Worm (Caenorhabditis elegans) whole organism, L1 larva: Measurements from ENCODE around the gene F20C5.11.

Experiments used
- alr-1 ChIP-seq: fragments of 200-800 bp; sonication (Bioruptor generic); optimal IDR thresholded peaks from 2 replicates; lab custom pipeline; 2018; ENCODE audit warnings: borderline replicate concordance, mild to moderate bottlenecking, missing genetic modification characterization, missing compliant biosample characterization
- blmp-1 ChIP-seq: fragments of 150-350 bp; optimal IDR thresholded peaks from 2 replicates; lab custom pipeline; 2014; ENCODE audit warnings: missing biosample characterization, missing genetic modification characterization
- ceh-88 ChIP-seq: fragments of 200-800 bp; sonication (Bioruptor generic); IDR thresholded peaks from 2 replicates; pipeline ENCODE4 v1.3.6; 2022; ENCODE audit warnings: missing genetic modification characterization, missing compliant biosample characterization
- ceh-90 ChIP-seq: sonication (generic microtip); optimal IDR thresholded peaks from 2 replicates; lab custom pipeline; 2016; ENCODE audit warnings: missing genetic modification characterization, missing compliant biosample characterization
- dpl-1 ChIP-seq, 3 experiments: fragments of 150-350 bp in 2 of 3; sonication (generic microtip) in 1 of 3; optimal IDR thresholded peaks; 2 replicates each; lab custom pipeline; 2014 to 2017; ENCODE audit warnings: missing biosample characterization in 3 of 3, missing genetic modification characterization in 3 of 3, missing genetic modification reagents in 3 of 3
- efl-1 ChIP-seq, 4 experiments: fragments of 150-350 bp; optimal IDR thresholded peaks in 3 of 4; peaks in 1 of 4; 1 replicate in 1 of 4; 2 replicates in 3 of 4; lab custom pipeline; 2014; ENCODE audit warnings: missing biosample characterization in 2 of 4, missing genetic modification characterization in 2 of 4, missing genetic modification reagents in 2 of 4
- egl-27 ChIP-seq, 2 experiments: fragments of 150-350 bp in 1 of 2; sonication (generic microtip); optimal IDR thresholded peaks; 3 replicates each; lab custom pipeline; 2017 to 2018; ENCODE audit warnings: missing biosample characterization in 2 of 2, missing genetic modification characterization in 2 of 2, missing genetic modification reagents in 2 of 2
- elt-2 ChIP-seq: sonication (generic microtip); optimal IDR thresholded peaks from 2 replicates; lab custom pipeline; 2016; ENCODE audit warnings: missing genetic modification characterization, mild to moderate bottlenecking, inconsistent platforms, missing compliant biosample characterization, missing genetic modification reagents
- elt-3 ChIP-seq, 6 experiments: fragments of 150-350 bp in 1 of 6; sonication (generic microtip); optimal IDR thresholded peaks; 2 replicates each; lab custom pipeline; 2017 to 2018; ENCODE audit warnings: missing biosample characterization in 6 of 6, missing genetic modification characterization in 6 of 6, inconsistent platforms in 1 of 6
- ets-5 ChIP-seq: fragments of 200-800 bp; sonication (Bioruptor generic); IDR thresholded peaks from 2 replicates; pipeline ENCODE4 v1.3.6; 2022; ENCODE audit warnings: missing genetic modification characterization, missing compliant biosample characterization
- fkh-10 ChIP-seq: sonication (generic microtip); optimal IDR thresholded peaks from 2 replicates; lab custom pipeline; 2017; ENCODE audit warnings: missing biosample characterization, missing genetic modification reagents, missing genetic modification characterization
- fkh-4 ChIP-seq: sonication (generic microtip); optimal IDR thresholded peaks from 2 replicates; lab custom pipeline; 2016; ENCODE audit warnings: missing compliant biosample characterization, missing genetic modification characterization, borderline replicate concordance
- fos-1 ChIP-seq: fragments of 150-350 bp; optimal IDR thresholded peaks from 2 replicates; lab custom pipeline; 2014; ENCODE audit warnings: missing biosample characterization, missing genetic modification characterization
- hlh-4 ChIP-seq: sonication (generic microtip); optimal IDR thresholded peaks from 2 replicates; lab custom pipeline; 2016; ENCODE audit warnings: mild to moderate bottlenecking, missing genetic modification characterization, missing compliant biosample characterization
- hpl-2 ChIP-seq: fragments of 150-350 bp; optimal IDR thresholded peaks from 2 replicates; lab custom pipeline; 2014; ENCODE audit warnings: missing biosample characterization, missing genetic modification reagents, missing genetic modification characterization
- jun-1 ChIP-seq: fragments of 150-350 bp; optimal IDR thresholded peaks from 2 replicates; lab custom pipeline; 2014; ENCODE audit warnings: missing biosample characterization, missing genetic modification reagents, missing genetic modification characterization
- lin-13 ChIP-seq: fragments of 150-350 bp; optimal IDR thresholded peaks from 2 replicates; lab custom pipeline; 2014; ENCODE audit warnings: missing biosample characterization, missing genetic modification reagents, missing genetic modification characterization
- lin-15B ChIP-seq: fragments of 150-350 bp; sonication (generic microtip); optimal IDR thresholded peaks from 3 replicates; lab custom pipeline; 2014; ENCODE audit warnings: missing biosample characterization, missing genetic modification characterization
- lin-35 ChIP-seq, 2 experiments: fragments of 150-350 bp; optimal IDR thresholded peaks; 2 replicates each; lab custom pipeline; 2014; ENCODE audit warnings: missing biosample characterization in 2 of 2, missing genetic modification characterization in 2 of 2, missing genetic modification reagents in 2 of 2
- lin-39 ChIP-seq: fragments of 150-350 bp; optimal IDR thresholded peaks from 2 replicates; lab custom pipeline; 2014; ENCODE audit warnings: missing biosample characterization, missing genetic modification reagents, missing genetic modification characterization
- lsy-2 ChIP-seq, 2 experiments: fragments of 150-350 bp; optimal IDR thresholded peaks; 2 replicates each; lab custom pipeline; 2014; ENCODE audit warnings: missing biosample characterization in 2 of 2, missing genetic modification characterization in 2 of 2
- mep-1 ChIP-seq: fragments of 150-350 bp; optimal IDR thresholded peaks from 2 replicates; lab custom pipeline; 2014; ENCODE audit warnings: missing biosample characterization, missing genetic modification characterization
- nhr-11 ChIP-seq: fragments of 150-350 bp; optimal IDR thresholded peaks from 2 replicates; lab custom pipeline; 2014; ENCODE audit warnings: missing biosample characterization, missing genetic modification characterization
- nhr-20 ChIP-seq: sonication (generic microtip); optimal IDR thresholded peaks from 2 replicates; lab custom pipeline; 2016; ENCODE audit warnings: mild to moderate bottlenecking, missing genetic modification characterization, missing compliant biosample characterization
- nhr-28 ChIP-seq: fragments of 150-350 bp; optimal IDR thresholded peaks from 2 replicates; lab custom pipeline; 2014; ENCODE audit warnings: missing biosample characterization, missing genetic modification characterization
- nhr-71 ChIP-seq: sonication (generic microtip); optimal IDR thresholded peaks from 2 replicates; lab custom pipeline; 2016; ENCODE audit warnings: mild to moderate bottlenecking, missing genetic modification characterization, moderate library complexity, missing compliant biosample characterization
- nhr-76 ChIP-seq: sonication (generic microtip); optimal IDR thresholded peaks from 2 replicates; lab custom pipeline; 2017; ENCODE audit warnings: missing biosample characterization, missing genetic modification characterization
- nhr-77 ChIP-seq: fragments of 150-350 bp; optimal IDR thresholded peaks from 2 replicates; lab custom pipeline; 2014; ENCODE audit warnings: missing biosample characterization, missing genetic modification characterization
- pag-3 ChIP-seq: sonication (generic microtip); optimal IDR thresholded peaks from 2 replicates; lab custom pipeline; 2017; ENCODE audit warnings: missing genetic modification characterization, mild to moderate bottlenecking, missing compliant biosample characterization, antibody characterized with exemption, borderline replicate concordance; ENCODE audit not compliant: insufficient read depth
- pax-3 ChIP-seq: fragments of 200-800 bp; sonication (Bioruptor generic); optimal IDR thresholded peaks from 2 replicates; lab custom pipeline; 2018; ENCODE audit warnings: mild to moderate bottlenecking, missing genetic modification characterization, moderate library complexity, missing compliant biosample characterization
- pqm-1 ChIP-seq: sonication (generic microtip); optimal IDR thresholded peaks from 3 replicates; lab custom pipeline; 2017; ENCODE audit warnings: missing biosample characterization, missing genetic modification characterization
- skn-1 ChIP-seq: fragments of 150-350 bp; optimal IDR thresholded peaks from 2 replicates; lab custom pipeline; 2014; ENCODE audit warnings: missing biosample characterization, missing genetic modification characterization
- sox-4 ChIP-seq: sonication (generic microtip); optimal IDR thresholded peaks from 2 replicates; lab custom pipeline; 2016; ENCODE audit warnings: missing genetic modification characterization, missing compliant biosample characterization
- sptf-1 ChIP-seq: fragments of 150-350 bp; optimal IDR thresholded peaks from 2 replicates; lab custom pipeline; 2014; ENCODE audit warnings: missing biosample characterization, missing genetic modification characterization
- swsn-7 ChIP-seq: sonication (generic microtip); optimal IDR thresholded peaks from 2 replicates; lab custom pipeline; 2016; ENCODE audit warnings: missing genetic modification characterization, missing compliant biosample characterization
- unc-130 ChIP-seq: fragments of 150-350 bp; optimal IDR thresholded peaks from 2 replicates; lab custom pipeline; 2017; ENCODE audit warnings: missing biosample characterization, missing genetic modification characterization, inconsistent platforms
- unc-86 ChIP-seq: sonication (generic microtip); optimal IDR thresholded peaks from 2 replicates; lab custom pipeline; 2016; ENCODE audit warnings: missing genetic modification characterization, missing compliant biosample characterization
- unc-98 ChIP-seq: fragments of 200-800 bp; sonication (Bioruptor generic); IDR thresholded peaks from 2 replicates; pipeline ENCODE4 v1.3.6; 2022; ENCODE audit warnings: missing genetic modification characterization, missing compliant biosample characterization
- xbp-1 ChIP-seq: sonication (generic microtip); optimal IDR thresholded peaks from 2 replicates; lab custom pipeline; 2016; ENCODE audit warnings: missing genetic modification characterization, missing compliant biosample characterization
- zag-1 ChIP-seq: fragments of 150-350 bp; optimal IDR thresholded peaks from 2 replicates; lab custom pipeline; 2014; ENCODE audit warnings: missing biosample characterization, missing genetic modification characterization
- ztf-11 ChIP-seq, 2 experiments: sonication (generic microtip); optimal IDR thresholded peaks; 2 replicates each; lab custom pipeline; 2016 to 2017; ENCODE audit warnings: missing genetic modification characterization in 2 of 2, missing biosample characterization in 1 of 2, missing compliant biosample characterization in 1 of 2
- ztf-4 ChIP-seq: fragments of 150-350 bp; optimal IDR thresholded peaks from 2 replicates; lab custom pipeline; 2014; ENCODE audit warnings: missing biosample characterization, missing genetic modification characterization

F20C5.11 gene

ce11 chrIV:8782172-8782571, 20.4 kb upstream of the F20C5.11 start (continued):
- TF ChIP-seq ceh-90 (tag; lab: Kevin White, UChicago) (no peak), sptf-1 (no peak), fos-1 (no peak), xbp-1 (peak; percentile 61), jun-1 (tag; lab: Kevin White, UChicago) (peak; percentile 75), ztf-4 (tag; lab: Kevin White, UChicago) (peak; percentile 47), lin-35 (GFP tag; optimal IDR thresholded peaks at IDR 0.05; lab: Kevin White, UChicago) (peak; percentile 52 to 83), blmp-1 (tag; lab: Kevin White, UChicago) (peak; percentile 95), skn-1 (peak; percentile 49), nhr-28 (tag; lab: Kevin White, UChicago) (no peak), alr-1 (tag; lab: Kevin White, UChicago) (no peak), sox-4 (tag; lab: Kevin White, UChicago) (no peak), fkh-10 (GFP tag; lab: Kevin White, UChicago) (no peak), elt-2 (tag; lab: Kevin White, UChicago) (peak; percentile 43), pag-3 (tag; lab: Kevin White, UChicago) (peak; percentile 78), lin-13 (GFP tag; lab: Kevin White, UChicago) (peak; percentile 39), mep-1 (tag; lab: Kevin White, UChicago) (peak; percentile 80), nhr-77 (tag; lab: Kevin White, UChicago) (peak; percentile 75), hpl-2 (GFP tag; lab: Kevin White, UChicago) (peak; percentile 46), elt-3 (tag; optimal IDR thresholded peaks at IDR 0.05; lab: Kevin White, UChicago) (peak in 2 of 6 experiments; percentile 35 to 56), unc-98 (no peak), ztf-11 (tag; optimal IDR thresholded peaks at IDR 0.05; lab: Kevin White, UChicago) (peak in 1 of 2 experiments; percentile 31), nhr-71 (tag; lab: Kevin White, UChicago) (peak; percentile 86), nhr-11 (no peak), nhr-20 (peak; percentile 81), egl-27 (tag; optimal IDR thresholded peaks at IDR 0.05; lab: Kevin White, UChicago) (peak; percentile 28 to 56), ceh-88 (no peak), lsy-2 (tag; optimal IDR thresholded peaks at IDR 0.05; lab: Kevin White, UChicago) (peak; percentile 71 to 83), ets-5 (no peak), pax-3 (tag; lab: Kevin White, UChicago) (no peak), unc-130 (tag; lab: Kevin White, UChicago) (no peak), unc-86 (tag; lab: Kevin White, UChicago) (peak; percentile 49), lin-15B (no peak), pqm-1 (tag; lab: Kevin White, UChicago) (no peak), zag-1 (tag; lab: Kevin White, UChicago) (no peak), swsn-7 (peak; percentile 56)
- TF ChIP-seq, all 84 proteins: peak for 39

- no peak for TF ChIP-seq lin-35 (GFP tag; optimal IDR thresholded peaks at IDR 0.05; lab: Kevin White, UChicago)
- TF ChIP-seq unc-98: no peak
- no peak for TF ChIP-seq zag-1 (tag; lab: Kevin White, UChicago)
- TF ChIP-seq ceh-88: no peak
- no peak for TF ChIP-seq unc-86 (tag; lab: Kevin White, UChicago)
- no peak for TF ChIP-seq nhr-77 (tag; lab: Kevin White, UChicago)
- no peak for TF ChIP-seq lin-39 (tag; lab: Kevin White, UChicago)
- no peak for TF ChIP-seq fkh-4
- no peak for TF ChIP-seq hlh-4 (tag; lab: Kevin White, UChicago)
- no peak for TF ChIP-seq nhr-76
These were observed 16.2 kb upstream of the F20C5.11 start, which contains the start of gene C33D9.6 for ce11 chrIV:8778045-8778444. C33D9.6 (minus strand) TSS chrIV:8778145.

- TF ChIP-seq unc-98: no peak
- TF ChIP-seq dpl-1 (GFP tag; optimal IDR thresholded peaks at IDR 0.05; lab: Kevin White, UChicago): no peak
- no peak for TF ChIP-seq efl-1 (optimal IDR thresholded peaks at IDR 0.05; lab: Kevin White, UChicago)
- peak in 1 of 2 experiments; percentile 26 for TF ChIP-seq efl-1 (GFP tag; optimal IDR thresholded peaks at IDR 0.05 in 1 of 2; lab: Kevin White, UChicago)
- no peak for TF ChIP-seq lin-13 (GFP tag; lab: Kevin White, UChicago)
These were observed 11.0 kb upstream of the F20C5.11 start, which contains the start of gene F20C5.6 for ce11 chrIV:8772800-8773256. F20C5.6 (minus strand) TSS chrIV:8773206.
